Worm (Caenorhabditis elegans): ENCODE data around the gene Y75B12B.11.

DNA sequence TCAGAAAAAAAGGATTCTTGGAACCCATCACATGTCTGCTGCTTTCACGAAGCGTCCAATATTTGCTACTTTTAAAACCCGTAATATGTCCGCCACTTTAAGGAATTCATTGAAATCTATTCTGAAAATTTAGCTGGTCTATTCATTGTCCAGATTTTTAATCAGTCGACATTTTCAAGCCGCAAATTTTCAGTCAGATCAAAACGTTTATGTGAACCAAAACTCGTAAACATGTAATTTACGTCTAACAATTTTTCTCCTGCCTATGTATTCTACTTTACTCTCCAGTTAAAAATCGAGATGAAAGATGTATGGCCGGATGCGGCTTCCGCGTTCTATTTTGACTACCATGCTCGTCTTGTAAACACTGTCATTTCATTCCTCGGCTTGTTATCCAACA, 6.9 kb downstream of the Y75B12B.11 start, which contains the start of gene srw-1:
- TF ChIP-seq med-1 (GFP tag; optimal IDR thresholded peaks at IDR 0.05; ENCODE audit: insufficient read depth) (no peak), ztf-29 (GFP tag; IDR thresholded peaks at IDR 0.05) (no peak), ref-1 (GFP tag; conservative IDR thresholded peaks at IDR 0.05) (no peak)

Measured in whole organism, midembryonic.